Worm (Caenorhabditis elegans) whole organism, early embryonic: ENCODE results near the gene T10B10.4.

ENCODE experiments used
- ama-1 ChIP-seq: fragments of 150-350 bp; optimal IDR thresholded peaks from 2 replicates; lab custom pipeline; 2014
- ceh-13 ChIP-seq: fragments of 200-800 bp; sonication (Bioruptor generic); optimal IDR thresholded peaks from 2 replicates; lab custom pipeline; 2018; ENCODE audit warnings: mild to moderate bottlenecking, missing genetic modification characterization, missing compliant biosample characterization
- ceh-36 ChIP-seq: sonication (generic microtip); optimal IDR thresholded peaks from 2 replicates; lab custom pipeline; 2016; ENCODE audit warnings: missing genetic modification characterization, inconsistent platforms, missing compliant biosample characterization
- ets-7 ChIP-seq: sonication (generic microtip); optimal IDR thresholded peaks from 2 replicates; lab custom pipeline; 2016; ENCODE audit warnings: missing genotype, missing genetic modification characterization, missing compliant biosample characterization
- flt-1 ChIP-seq: fragments of 200-800 bp; sonication (Bioruptor generic); IDR thresholded peaks from 2 replicates; pipeline ENCODE4 v1.3.6; 2022; ENCODE audit warnings: missing genetic modification characterization, missing compliant biosample characterization
- hmg-4 ChIP-seq: fragments of 200-800 bp; sonication (Bioruptor generic); optimal IDR thresholded peaks from 2 replicates; lab custom pipeline; 2018; ENCODE audit warnings: mild to moderate bottlenecking, missing genetic modification characterization, missing compliant biosample characterization
- pes-1 ChIP-seq: fragments of 200-800 bp; sonication (Bioruptor generic); IDR thresholded peaks from 2 replicates; pipeline ENCODE4 v1.3.6; 2022; ENCODE audit warnings: missing genetic modification reagents, missing genetic modification characterization, missing compliant biosample characterization
- scrt-1 ChIP-seq: fragments of 200-800 bp; sonication (Bioruptor generic); IDR thresholded peaks from 2 replicates; pipeline ENCODE4 v1.3.6; 2022; ENCODE audit warnings: missing genetic modification characterization, missing compliant biosample characterization
- tra-4 ChIP-seq: sonication (generic microtip); optimal IDR thresholded peaks from 2 replicates; lab custom pipeline; 2017; ENCODE audit warnings: missing genetic modification characterization, missing compliant biosample characterization

- TF ChIP-seq ama-1 (lab: Kevin White, UChicago), result no peak
- TF ChIP-seq hmg-4 (GFP tag; lab: Kevin White, UChicago), result peak; percentile 1
- no peak for TF ChIP-seq ceh-13 (GFP tag; lab: Kevin White, UChicago)
- no peak for TF ChIP-seq scrt-1 (GFP tag; lab: Robert Waterston, UW)
- TF ChIP-seq tra-4 (tag; lab: Kevin White, UChicago), result no peak
- no peak for TF ChIP-seq ceh-36 (tag; lab: Kevin White, UChicago)
- TF ChIP-seq pes-1 (GFP tag; lab: Robert Waterston, UW), result no peak; the same call in 1 of the 2 replicates
- TF ChIP-seq ets-7 (tag; lab: Kevin White, UChicago), result no peak
- TF ChIP-seq flt-1 (GFP tag; lab: Robert Waterston, UW), result no peak; the same call in 1 of the 2 replicates
These were observed 46.1 kb downstream of the T10B10.4 start for ce11 chrX:15236036-15236435.
